Worm (Caenorhabditis elegans) whole organism, mixed stage, embryonic: ENCODE results near the gene ins-11.

ENCODE experiments used
- elt-1 ChIP-seq: sonication (generic microtip); optimal IDR thresholded peaks from 2 replicates; lab custom pipeline; 2017; ENCODE audit warnings: missing genetic modification characterization, mild to moderate bottlenecking, missing compliant biosample characterization, antibody characterized with exemption, moderate library complexity, borderline replicate concordance; ENCODE audit not compliant: insufficient read depth
- lin-13 ChIP-seq: fragments of 150-350 bp; optimal IDR thresholded peaks from 2 replicates; lab custom pipeline; 2014; ENCODE audit warnings: missing biosample characterization, missing genetic modification characterization
- lin-32 ChIP-seq: fragments of 200-800 bp; sonication (Bioruptor generic); optimal IDR thresholded peaks from 2 replicates; lab custom pipeline; 2018; ENCODE audit warnings: mild to moderate bottlenecking, missing genetic modification characterization, missing compliant biosample characterization
- lsy-2 ChIP-seq: fragments of 150-350 bp; optimal IDR thresholded peaks from 2 replicates; lab custom pipeline; 2014; ENCODE audit warnings: missing biosample characterization, missing genetic modification characterization
- nhr-12 ChIP-seq: fragments of 150-350 bp; optimal IDR thresholded peaks from 2 replicates; lab custom pipeline; 2014; ENCODE audit warnings: missing biosample characterization, missing genetic modification characterization
- nhr-237 ChIP-seq: fragments of 150-350 bp; optimal IDR thresholded peaks from 2 replicates; lab custom pipeline; 2014; ENCODE audit warnings: missing biosample characterization, missing genetic modification characterization
- pha-4 ChIP-seq: fragments of 150-350 bp; optimal IDR thresholded peaks from 2 replicates; lab custom pipeline; 2018; ENCODE audit warnings: missing biosample characterization, missing genetic modification reagents, missing genetic modification characterization
- sptf-1 ChIP-seq: sonication (generic microtip); optimal IDR thresholded peaks from 2 replicates; lab custom pipeline; 2017; ENCODE audit warnings: mild to moderate bottlenecking, missing genetic modification characterization, moderate library complexity, missing compliant biosample characterization
- unc-39 ChIP-seq: fragments of 150-350 bp; optimal IDR thresholded peaks from 2 replicates; lab custom pipeline; 2014; ENCODE audit warnings: missing biosample characterization, missing genetic modification characterization
- ztf-11 ChIP-seq: fragments of 150-350 bp; optimal IDR thresholded peaks from 2 replicates; lab custom pipeline; 2014; ENCODE audit warnings: missing biosample characterization, missing genetic modification characterization

ce11 chrII:5512473-5513097 lies 43.9 kb upstream of the ins-11 start:
- TF ChIP-seq elt-1 (tag; lab: Kevin White, UChicago), result no peak
- no peak for TF ChIP-seq nhr-237 (tag; lab: Kevin White, UChicago)
- no peak for TF ChIP-seq ztf-11 (tag; lab: Kevin White, UChicago)
- TF ChIP-seq lin-13 (tag; lab: Kevin White, UChicago), result no peak
- TF ChIP-seq lin-32 (GFP tag; lab: Kevin White, UChicago), result no peak
- no peak for TF ChIP-seq lsy-2
- TF ChIP-seq sptf-1 (tag; lab: Kevin White, UChicago), result no peak
- no peak for TF ChIP-seq pha-4 (tag; lab: Kevin White, UChicago)
- no peak for TF ChIP-seq nhr-12 (tag; lab: Kevin White, UChicago)
- TF ChIP-seq unc-39, result no peak
